Fruit fly (Drosophila melanogaster) whole organism, larva: ENCODE data around the gene CG43861.

Experiments used
- noc ChIP-seq: fragments of 200-800 bp; sonication (Bioruptor generic); optimal IDR thresholded peaks from 3 replicates; lab custom pipeline; 2019; ENCODE audit warnings: missing biosample characterization, mild to moderate bottlenecking, missing genetic modification characterization, moderate library complexity

The CG43861 gene

DNA sequence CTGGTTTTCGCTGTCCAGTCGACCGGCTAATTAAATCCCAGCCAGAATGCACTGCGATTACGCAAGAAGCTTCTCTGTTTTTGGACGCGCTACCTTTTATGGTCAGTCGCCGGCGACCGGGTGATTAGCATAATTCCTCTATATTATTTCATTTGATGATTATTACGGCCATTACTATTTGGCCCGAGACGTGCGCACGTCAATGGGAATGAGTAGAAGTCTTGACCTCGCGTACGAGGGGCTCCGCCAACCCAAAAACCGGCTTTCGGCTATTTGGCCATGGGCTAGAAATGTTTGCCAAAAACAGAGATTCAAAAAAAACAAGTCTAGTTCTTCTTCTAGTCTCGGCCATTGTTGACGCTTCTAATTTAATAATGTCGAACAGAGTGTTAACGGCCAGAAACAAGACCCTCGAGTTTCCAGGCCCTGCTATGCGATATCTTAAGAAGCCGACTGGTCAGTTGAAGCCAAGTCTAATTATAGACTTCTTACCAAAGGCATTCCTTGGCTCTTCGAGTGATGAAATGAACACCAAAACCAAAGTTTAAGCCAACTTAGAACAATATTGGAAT, 24.6 kb downstream of the CG43861 start:
- TF ChIP-seq noc = no peak

dm6 chr2L:19989658-19990362, 27.3 kb downstream of the CG43861 start:
- TF ChIP-seq noc = no peak

DNA sequence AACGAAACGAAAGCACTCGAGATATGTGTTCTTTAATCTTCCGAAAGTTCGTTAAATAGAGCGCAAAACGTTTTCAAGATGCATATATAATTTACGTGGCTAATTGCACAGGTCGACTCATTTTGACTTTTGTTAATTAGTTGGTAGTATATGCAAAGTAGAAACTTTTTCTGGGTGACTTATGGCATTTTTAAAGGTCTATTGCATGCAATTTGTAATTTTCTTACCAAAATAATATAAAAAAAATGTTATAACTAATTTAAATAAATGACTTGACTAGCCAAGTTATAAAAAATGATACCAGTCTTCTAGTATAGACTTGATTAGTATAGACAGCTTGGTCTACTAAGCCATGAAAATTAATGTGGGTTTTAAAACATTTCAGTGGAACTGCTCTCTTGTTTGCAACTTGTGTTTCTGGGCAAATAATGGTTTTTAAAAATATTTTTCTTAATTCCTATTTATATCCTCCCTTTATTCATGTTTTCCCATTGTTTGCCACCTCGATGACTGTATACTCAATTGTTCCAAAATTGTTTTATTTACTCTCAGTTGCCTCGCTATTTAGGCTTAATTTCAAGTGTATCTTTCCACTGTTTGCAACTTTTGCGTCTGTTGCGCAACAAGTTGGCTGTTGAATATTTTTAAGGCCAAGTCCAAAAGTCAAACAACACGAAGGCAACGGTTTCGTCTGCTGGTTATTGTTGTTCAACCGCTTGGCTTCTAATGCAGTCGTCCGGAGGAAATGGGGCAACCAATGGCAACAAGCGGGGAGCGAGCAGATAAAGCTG, 29.0 kb downstream of the CG43861 start:
- no peak for TF ChIP-seq noc

DNA sequence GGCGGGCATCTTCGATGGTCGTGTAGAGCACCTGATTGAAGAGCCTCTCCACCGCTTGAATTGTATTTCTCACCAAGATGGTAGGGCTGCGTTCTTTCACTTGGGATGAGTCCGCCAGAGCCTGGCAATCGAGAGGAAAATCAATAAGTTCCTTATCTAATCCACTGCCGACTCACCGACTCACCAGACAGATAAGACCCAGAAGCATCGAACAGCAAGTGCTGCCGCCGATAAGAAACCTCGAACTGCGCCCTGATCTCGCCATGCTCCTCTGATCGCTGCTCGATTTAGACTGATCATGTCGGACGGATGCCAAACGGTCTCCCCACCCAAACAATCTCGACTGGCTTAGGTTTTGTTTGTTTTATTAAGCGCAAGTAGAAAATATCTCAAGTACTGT, 49.7 kb downstream of the CG43861 start, which contains the start of gene Hf:
TSS of gene Hf (minus strand) at position 296 of the 400 bp plus-strand sequence.
- TF ChIP-seq noc = peak; percentile 0

DNA sequence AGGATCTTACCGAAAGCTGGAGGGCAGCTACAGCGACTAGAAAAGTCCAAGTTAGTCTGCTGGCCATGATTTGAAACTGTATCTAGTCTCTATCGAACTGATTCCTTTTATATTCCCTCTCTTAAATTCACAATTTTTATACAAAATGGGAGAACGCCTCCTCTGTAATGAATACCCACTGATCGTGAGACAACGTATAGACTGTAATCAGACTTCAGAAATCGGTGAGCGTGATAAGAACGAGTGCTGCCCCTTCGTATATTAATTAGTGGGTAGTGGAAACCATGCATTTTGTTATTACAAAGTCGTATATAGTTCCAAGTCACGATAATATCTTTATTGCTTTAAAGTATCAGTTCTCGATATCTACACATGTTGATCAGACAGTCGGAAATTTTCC, 50.7 kb downstream of the CG43861 start, which contains the start of gene OS9:
TSS of gene OS9 (minus strand) at position 101 of the 400 bp plus-strand sequence.
- TF ChIP-seq noc = no peak

dm6 chr2L:19963836-19964235, 53.2 kb downstream of the CG43861 start, which contains the start of gene CG10680:
CG10680 (plus strand) TSS chr2L:19964136.
- no peak for TF ChIP-seq noc

DNA sequence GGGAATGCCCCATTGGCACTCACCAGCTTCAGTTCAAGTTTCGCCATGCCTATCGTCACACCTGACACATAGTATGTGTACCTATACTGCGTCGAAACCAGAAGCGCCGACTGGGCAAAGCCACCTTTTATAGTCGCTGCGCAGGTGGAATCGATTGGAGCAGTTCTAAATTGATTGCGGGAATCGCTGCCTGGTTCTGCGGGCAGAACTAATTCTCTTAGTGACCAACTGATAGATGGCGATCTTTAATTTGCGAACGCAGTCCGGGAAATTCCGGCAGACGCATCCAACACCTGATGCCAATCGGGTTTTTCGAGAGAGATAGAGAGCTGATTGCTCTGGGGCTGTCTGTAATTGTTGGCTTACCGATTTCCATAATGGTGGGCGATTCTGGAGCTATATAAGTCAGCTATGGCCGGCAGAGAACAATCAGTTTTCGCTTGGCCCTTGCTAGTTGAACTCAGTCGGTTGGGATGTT, 54.8 kb downstream of the CG43861 start, which contains the start of the genes CG13965 and CG16772:
TSS of gene CG13965 (minus strand) at position 101 of the 478 bp plus-strand sequence.
TSS of gene CG16772 (plus strand) at position 428 of the 478 bp plus-strand sequence.
- TF ChIP-seq noc = no peak

DNA sequence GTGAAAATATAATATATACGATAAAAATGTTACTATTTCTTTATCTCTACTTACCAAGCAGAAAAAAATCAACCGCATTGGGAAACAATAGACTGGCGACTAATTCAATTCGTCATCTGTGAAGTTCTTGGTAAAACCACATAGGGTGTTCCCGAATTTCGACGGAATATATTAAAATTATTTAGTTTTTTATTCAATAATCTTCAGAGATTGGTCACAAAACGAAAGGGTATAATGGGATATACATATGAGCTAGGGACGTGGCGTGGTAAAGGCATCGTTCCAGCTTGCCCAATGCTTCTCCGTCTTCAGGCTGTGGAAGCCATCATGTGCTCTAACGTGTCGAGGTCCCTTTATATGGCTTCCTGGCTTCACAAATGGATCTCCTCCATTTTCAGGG, 55.5 kb downstream of the CG43861 start, which contains the start of gene CG42866:
TSS of gene CG42866 (minus strand) at position 101 of the 400 bp plus-strand sequence.
- no peak for TF ChIP-seq noc

dm6 chr2L:19960930-19961329, 56.2 kb downstream of the CG43861 start, which contains the start of gene CG34051:
CG34051 (minus strand) TSS chr2L:19961030.
- no peak for TF ChIP-seq noc

DNA sequence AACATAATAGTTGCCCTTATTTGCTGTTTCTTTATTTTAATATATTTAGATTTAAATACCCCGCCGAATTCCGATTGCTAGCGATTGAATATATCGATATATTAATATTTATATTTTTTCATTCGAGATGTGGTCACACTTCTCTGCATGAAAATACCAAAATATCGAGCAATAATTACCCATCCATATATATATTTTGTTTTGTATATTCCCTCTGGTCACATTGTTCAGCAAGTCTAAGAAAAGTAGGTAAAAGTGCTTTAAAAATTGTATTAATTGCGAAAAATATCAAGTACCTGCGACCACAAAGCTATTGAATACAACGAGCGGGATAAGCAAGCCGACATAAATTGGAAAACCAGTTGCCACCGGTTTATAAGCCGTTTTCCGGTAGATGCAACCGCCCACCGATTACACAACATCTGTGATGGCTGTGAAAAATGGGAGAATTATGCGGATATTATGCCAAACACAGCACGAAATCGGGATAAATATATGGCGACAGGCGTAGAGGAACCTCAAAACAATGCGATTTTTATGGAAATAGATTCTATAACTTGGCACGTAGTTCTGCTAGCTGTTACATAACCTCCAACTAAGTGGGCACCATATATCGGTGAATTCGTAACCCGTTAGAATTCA, 58.4 kb downstream of the CG43861 start, which contains the start of gene COX4:
TSS of gene COX4 (plus strand) at position 194 of the 642 bp plus-strand sequence.
- no peak for TF ChIP-seq noc

DNA sequence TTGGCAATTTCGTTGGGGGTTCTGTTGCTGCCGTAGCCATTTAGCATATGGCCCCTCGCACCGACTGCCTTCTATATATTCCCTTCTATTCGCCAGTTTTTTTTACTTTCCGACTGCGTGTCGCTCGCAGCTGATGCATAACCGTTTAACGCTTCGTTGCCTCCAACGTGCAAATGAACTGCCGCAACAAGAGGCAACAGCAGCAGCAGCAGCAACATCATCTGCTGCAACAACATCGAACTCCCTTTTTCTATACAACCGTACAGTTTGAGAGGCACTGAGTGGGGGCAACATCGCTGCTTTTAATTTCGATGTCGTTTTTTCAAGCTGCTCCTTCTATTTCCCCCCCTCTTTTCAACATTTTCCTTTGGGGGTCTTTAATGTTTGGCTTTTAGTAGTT, 64.9 kb downstream of the CG43861 start:
- no peak for TF ChIP-seq noc

DNA sequence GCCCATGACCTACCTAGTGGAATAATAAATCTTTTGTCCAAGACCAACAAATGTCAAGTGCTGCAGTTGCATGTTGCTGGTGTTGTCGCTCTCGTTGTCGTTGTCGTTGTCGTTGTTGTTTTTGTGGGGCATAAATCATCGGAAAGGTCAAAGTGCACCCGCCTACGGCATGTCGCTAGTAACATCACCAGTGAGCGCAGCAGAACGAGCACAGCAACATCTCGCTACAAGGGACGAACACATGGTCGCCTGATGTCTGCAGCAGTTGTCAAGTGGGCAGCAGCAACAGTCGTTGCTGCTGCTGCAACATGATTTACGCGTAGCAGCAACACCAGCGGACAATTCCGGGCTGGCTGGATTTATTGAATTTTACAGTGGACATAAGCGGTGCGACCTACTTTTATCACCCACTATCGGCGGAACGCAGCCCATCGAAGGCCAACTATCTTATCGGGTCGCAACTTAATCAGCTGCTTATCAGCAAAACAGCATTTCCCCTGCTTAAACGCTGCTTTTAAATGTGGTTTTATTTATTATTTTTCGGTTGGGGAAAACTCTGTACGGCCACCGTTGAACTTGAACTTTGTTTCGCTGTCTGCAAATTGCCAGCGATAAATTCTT, 65.4 kb downstream of the CG43861 start:
- peak; percentile 2 for TF ChIP-seq noc

dm6 chr2L:19949600-19949999, 67.5 kb downstream of the CG43861 start:
- TF ChIP-seq noc = no peak

DNA sequence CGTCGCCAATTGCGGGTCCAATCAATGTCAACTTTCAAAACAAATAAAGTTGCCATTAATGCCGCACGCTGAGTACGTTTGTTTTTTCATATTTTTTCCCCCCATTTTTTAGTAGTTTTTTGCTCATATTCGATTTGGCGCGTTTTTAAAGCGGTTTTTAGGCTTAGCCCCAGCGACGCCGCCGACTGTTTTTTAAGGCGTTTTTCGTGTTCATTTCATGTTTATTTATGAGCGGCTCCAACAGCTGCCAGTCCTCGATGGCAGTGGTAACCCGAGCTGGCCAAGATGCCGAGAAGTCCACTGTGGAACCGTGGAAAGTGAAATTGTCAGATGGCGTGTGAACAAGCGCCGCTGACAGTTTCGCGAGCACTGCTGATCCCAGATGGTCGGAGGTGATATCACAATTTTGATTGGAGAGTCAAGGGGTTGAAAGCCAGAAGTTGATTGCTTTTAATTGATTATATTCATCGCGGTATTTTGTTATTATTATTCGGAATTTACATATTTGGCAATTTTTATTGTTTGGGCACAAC, 69.0 kb downstream of the CG43861 start:
- no peak for TF ChIP-seq noc
